Fruit fly (Drosophila melanogaster): ENCODE measurements around the gene MICU3.
A peak's percentile ranks its signal among the peaks of the same experiment; 100 is the strongest.

The MICU3 gene

DNA sequence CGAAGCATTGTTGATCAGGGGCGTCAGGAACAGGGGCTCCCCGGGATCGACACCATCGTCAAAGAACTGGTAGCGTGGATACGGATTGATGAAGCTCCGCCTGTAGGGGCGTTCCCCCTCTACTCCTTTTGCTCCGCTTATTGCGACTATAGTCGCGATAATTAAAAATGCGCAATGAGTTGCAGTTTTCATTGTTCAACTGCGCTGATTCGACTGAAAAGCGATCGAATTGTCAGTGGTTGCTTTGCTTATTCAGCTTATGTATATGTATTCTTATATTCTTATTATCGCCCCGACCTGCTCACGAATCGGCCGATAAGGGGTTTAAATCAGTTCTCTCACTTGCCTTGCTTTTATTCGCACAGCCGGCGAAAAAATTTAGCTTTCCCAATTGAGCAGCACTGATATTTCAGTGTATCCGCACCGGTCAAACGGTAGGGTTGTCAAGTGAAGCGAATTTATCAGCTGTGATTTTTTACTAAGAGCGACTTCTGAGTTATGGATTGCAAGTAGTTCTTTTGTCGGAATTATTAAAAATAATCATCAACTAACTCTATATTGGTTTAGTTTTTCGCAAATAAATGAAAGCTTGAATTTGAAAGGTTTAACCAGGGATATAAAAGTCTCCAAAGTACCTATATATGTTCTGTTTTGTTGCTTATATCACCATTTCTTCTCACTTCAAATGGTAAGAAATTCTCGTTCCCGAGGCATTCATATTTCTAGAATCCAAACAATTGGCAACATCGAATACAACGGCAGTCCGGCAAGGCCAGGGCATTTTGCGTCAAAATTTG lies 17.1 kb downstream of the MICU3 start, which contains the start of the genes CG4572 and CG4686:
TSS of gene CG4572 (minus strand) at position 415 of the 797 bp plus-strand sequence.
TSS of gene CG4686 (plus strand) at position 518 of the 797 bp plus-strand sequence.
- TF ChIP-seq CG17801 (GFP tag; optimal IDR thresholded peaks at IDR 0.05; ENCODE audit: partially characterized antibody): peak; percentile 85

DNA sequence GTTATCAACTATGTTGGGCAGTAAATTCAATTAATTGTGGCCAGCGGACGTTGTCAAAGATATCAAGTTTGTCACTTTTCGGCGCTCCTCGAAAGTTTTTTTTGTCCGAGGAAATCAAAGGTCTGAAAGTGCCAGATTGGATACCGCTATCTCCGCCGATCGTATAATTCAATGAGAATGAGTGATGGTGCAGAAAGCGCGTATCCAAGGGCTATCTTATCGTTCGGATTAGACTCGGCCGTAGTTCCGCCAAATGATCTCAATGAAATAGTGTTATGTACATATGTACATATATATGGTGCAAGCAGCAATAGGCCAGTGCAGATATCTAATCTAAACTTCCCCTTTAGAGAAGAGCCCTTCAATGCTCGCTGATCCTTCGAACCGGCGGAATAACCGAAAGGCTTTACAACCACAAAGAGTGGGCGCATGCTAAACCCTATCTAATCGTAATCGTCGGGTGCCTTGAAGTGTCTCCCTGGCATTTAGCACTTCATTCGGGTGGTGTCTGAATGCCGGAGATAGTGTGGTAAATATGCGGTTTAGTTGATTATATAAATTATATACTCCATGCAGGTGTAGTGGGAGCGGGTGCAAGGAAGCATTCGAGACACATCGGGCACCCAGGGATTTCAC lies 26.1 kb downstream of the MICU3 start:
- TF ChIP-seq CG17801 (GFP tag; optimal IDR thresholded peaks at IDR 0.05; ENCODE audit: partially characterized antibody): no peak

DNA sequence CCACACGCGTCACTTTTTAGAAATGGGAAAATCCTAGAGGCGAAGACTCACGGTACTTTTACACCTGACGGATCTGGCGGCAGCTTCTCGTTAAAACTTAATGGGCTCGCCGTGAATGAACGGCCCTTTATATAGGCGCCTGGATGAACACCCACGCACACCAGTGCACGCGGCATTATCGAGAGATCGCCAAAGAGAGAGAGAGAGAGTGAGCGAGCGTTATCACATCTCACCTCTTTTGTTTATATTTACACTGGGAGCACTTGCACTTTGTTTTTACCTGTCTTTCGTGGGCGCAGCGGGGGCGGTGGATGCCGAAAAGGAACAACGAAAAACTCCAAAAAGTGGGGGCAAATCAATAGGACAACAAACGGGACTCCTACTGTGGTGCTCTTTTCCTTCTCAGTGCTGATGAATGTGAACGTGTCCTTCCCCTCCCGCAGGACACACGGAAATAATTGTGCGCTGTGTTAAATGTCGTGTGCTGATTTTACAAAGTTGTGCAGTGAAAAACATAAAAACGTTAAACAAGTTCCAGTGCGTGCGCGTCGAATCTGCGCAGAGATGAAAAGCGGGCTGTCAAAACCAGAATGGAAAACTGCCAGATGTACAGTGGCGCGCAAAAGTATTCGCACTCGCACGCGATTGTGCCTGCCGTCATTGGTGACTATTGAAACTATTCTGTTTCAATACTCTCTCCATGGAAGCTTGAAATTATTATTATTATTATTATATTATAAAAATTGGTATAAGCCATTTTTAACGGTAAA lies 28.2 kb downstream of the MICU3 start, which contains the start of gene Mrp5:
TSS of gene Mrp5 (minus strand) at position 561 of the 770 bp plus-strand sequence.
- TF ChIP-seq CG17801 (GFP tag; optimal IDR thresholded peaks at IDR 0.05; ENCODE audit: partially characterized antibody): no peak

- peak; percentile 33 for TF ChIP-seq CG17801 (GFP tag; optimal IDR thresholded peaks at IDR 0.05; ENCODE audit: partially characterized antibody)
Observed at dm6 chr3R:19877427-19878076, 30.4 kb downstream of the MICU3 start, which contains the start of the genes CG17186 and Arc42. CG17186 (minus strand) TSS chr3R:19877514. Arc42 (plus strand) TSS chr3R:19877737.

- TF ChIP-seq CG17801 (GFP tag; optimal IDR thresholded peaks at IDR 0.05; ENCODE audit: partially characterized antibody): no peak
Observed at dm6 chr3R:19879470-19880052, 32.5 kb downstream of the MICU3 start, which contains the start of gene Ask1. Ask1 (plus strand) TSS chr3R:19879719.

DNA sequence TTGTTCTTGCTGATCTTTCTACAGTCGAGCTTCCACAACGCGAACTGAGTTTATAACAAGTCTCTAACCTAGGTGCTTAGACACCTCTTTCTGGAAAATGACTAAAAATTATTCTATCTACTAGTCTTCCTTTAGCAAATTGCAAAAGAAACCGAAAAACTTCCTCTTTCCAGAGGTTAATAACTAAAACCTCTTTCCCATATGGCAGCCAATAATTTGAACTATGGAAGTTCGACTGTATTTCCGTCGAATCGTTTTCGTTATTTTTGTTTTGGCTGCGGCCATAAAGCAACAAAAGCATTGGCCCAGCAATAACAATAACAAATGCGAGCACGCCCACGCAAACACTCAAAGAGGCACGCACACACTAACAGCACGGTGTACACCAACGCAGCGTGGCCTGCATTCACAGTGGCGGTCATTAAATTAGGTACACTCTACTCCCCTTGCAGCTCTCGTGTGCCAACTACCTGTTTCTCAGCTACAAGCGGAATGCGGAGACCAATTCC lies 33.4 kb downstream of the MICU3 start:
- peak; percentile 84 for TF ChIP-seq CG17801 (GFP tag; optimal IDR thresholded peaks at IDR 0.05; ENCODE audit: partially characterized antibody)

- TF ChIP-seq CG17801 (GFP tag; optimal IDR thresholded peaks at IDR 0.05; ENCODE audit: partially characterized antibody): no peak
Observed at dm6 chr3R:19888156-19888784, 41.2 kb downstream of the MICU3 start, which contains the start of gene ninaE. ninaE (minus strand) TSS chr3R:19888206.

DNA sequence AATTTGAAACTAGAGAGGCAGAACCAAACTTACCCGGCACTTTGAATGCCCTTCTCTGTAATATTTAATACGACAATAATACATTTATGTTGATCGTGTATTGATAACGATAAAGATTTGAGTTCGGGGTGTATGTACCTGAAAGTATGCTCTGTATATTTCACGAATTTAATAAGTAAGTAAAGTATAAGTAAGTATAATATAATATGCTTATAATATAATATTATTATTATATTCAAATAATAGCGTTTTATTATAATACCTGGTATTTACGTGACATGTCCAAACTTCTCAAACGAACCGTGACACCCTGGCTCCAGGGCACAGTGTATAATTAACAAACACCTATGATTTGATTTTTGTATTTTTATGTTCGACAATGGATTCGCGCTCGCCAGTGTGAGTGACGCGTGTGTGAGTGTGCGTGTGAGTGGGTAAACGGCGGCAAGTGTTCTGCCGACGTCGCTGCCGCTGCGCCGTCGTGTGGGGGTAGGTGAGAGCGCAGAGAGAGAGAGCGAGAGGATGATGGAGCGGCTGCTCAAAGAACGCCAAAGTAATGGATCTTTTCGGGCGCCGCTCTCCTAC lies 42.6 kb downstream of the MICU3 start:
- TF ChIP-seq CG17801 (GFP tag; optimal IDR thresholded peaks at IDR 0.05; ENCODE audit: partially characterized antibody): no peak

DNA sequence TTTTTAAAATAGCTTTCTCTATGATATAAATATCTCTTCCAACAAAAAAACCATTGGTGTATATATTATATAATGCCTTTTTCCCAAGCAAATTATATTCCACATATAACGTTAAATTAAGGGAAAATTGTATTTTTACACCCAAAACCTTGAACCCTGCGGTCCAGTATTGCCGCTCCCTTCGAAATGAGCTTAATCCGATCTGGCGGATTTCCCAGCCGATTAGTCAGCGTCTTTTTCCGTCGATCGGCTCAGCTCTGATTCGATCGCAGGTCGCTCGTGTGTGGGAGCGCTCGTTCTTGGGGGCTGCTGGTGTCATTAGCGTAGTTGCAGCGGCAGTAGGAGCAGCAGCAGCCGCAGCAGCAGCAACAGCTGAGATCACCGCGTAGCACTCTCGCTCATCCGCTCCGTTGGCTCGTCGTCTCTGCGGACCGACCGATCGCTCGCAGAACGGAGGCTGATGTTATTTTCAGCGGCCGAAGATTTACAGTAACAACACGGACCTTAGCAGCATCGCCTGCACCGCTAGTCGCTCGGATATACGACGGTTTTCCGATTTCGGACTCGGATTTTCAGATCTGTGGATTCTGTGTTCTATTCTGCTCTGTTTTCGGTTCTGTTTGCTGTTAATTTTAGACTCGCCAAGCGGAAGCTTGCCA lies 43.4 kb downstream of the MICU3 start, which contains the start of gene CG4733:
TSS of gene CG4733 (plus strand) at position 350 of the 659 bp plus-strand sequence.
- peak; percentile 2 for TF ChIP-seq CG17801 (GFP tag; optimal IDR thresholded peaks at IDR 0.05; ENCODE audit: partially characterized antibody)

DNA sequence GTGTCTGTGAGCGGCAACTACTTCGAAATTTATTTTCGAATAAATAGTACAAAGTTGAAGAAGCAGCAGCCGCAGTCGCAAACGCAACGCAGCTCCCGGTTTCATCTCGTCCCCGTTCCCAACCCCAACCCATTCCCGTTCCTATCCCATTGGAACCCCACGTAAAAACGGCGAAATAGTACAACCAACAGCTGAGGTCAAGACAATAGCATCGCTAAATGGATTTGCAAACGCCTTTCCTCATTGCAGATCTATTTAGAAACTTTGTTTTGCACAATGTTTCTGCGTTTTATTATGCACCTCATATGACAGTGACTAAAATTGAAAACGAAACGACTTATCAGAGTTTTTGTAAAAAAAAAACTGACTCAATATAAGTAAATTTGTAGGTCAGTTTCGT lies 44.3 kb downstream of the MICU3 start:
- no peak for TF ChIP-seq CG17801 (GFP tag; optimal IDR thresholded peaks at IDR 0.05; ENCODE audit: partially characterized antibody)

DNA sequence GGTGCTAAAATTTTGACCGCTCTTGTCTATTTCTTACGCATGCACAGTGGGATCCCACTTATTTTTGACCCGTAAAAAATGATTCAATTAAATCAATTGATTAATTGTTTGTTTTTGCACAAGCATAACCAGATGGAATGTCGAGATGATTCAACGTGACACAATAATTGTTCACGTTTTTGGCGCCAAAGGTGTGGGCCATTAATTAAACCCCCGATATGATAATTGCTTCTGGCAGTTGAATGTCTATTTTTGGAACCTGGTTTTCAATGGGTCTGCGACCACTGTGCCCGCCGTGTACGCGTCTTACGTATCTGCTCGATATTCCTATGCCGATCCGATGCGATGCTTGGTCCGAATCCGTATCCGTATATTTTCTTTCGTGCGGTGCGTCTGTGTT lies 44.9 kb downstream of the MICU3 start:
- TF ChIP-seq CG17801 (GFP tag; optimal IDR thresholded peaks at IDR 0.05; ENCODE audit: partially characterized antibody): peak; percentile 16

DNA sequence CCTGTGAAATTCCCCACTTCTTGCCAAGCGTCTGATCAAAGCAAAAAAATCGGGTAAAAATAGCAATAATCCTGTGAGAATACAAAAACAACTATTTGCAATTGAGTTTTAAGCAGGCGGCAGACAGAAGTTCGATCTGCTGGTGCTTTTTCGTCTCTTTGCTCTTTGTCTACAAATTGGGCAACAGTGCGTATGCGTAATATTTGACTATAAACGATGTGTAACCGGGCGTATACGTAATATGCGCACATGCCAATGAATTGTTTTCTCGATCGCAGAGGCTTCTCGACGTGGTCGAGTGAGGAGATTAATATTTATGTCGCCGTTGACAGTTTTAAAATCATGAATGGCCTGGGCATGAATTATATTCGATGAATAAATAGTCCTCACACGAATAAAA lies 48.2 kb downstream of the MICU3 start:
- TF ChIP-seq CG17801 (GFP tag; optimal IDR thresholded peaks at IDR 0.05; ENCODE audit: partially characterized antibody): no peak

DNA sequence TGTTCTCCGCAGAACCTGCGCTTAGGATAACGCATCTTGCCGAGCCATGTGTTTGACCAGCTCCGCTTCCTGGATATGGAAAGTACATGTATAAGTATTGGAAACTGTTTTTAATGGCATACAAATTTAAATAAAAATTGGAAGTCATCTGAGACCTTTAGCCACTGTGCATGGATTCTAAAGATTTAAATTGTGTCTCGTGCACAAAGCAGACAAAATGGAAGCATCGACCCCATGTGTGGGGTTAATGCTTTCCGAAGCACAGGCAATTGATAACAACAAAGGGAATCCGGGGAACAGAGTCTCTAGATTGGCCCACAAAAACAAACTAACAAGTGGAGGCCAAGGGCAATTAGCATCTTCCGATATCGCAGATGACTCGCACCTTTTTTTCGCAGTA lies 54.6 kb downstream of the MICU3 start:
- no peak for TF ChIP-seq CG17801 (GFP tag; optimal IDR thresholded peaks at IDR 0.05; ENCODE audit: partially characterized antibody)

All from ovary, adult (tissue).